Worm (Caenorhabditis elegans) whole organism, young adult: ENCODE results near the gene nhr-171.
"Not testable (repeated sequence)": the region's sequence is repeated elsewhere in the genome, so short reads cannot be mapped to it uniquely, and the experiment has no call there.

ENCODE experiments used
- B0336.3 ChIP-seq: fragments of 200-800 bp; sonication (Bioruptor generic); IDR thresholded peaks from 2 replicates; pipeline ENCODE4 v1.3.6; 2022; ENCODE audit warnings: missing genetic modification characterization, missing compliant biosample characterization
- F23B12.7 ChIP-seq: sonication (generic microtip); optimal IDR thresholded peaks from 2 replicates; lab custom pipeline; 2017; ENCODE audit warnings: missing genetic modification characterization, mild to moderate bottlenecking, missing compliant biosample characterization, antibody characterized with exemption, moderate library complexity; ENCODE audit not compliant: insufficient read depth
- F33H1.4 ChIP-seq: fragments of 200-800 bp; sonication (Bioruptor generic); IDR thresholded peaks from 2 replicates; pipeline ENCODE4 v1.3.6; 2022; ENCODE audit warnings: missing genetic modification reagents, missing genetic modification characterization, missing compliant biosample characterization
- K12H6.12 ChIP-seq: fragments of 200-800 bp; sonication (Bioruptor generic); optimal IDR thresholded peaks from 2 replicates; lab custom pipeline; 2018; ENCODE audit warnings: mild to moderate bottlenecking, missing genetic modification characterization, missing compliant biosample characterization
- T26A5.8 ChIP-seq: sonication (generic microtip); optimal IDR thresholded peaks from 2 replicates; lab custom pipeline; 2016; ENCODE audit warnings: missing genetic modification characterization, missing compliant biosample characterization
- Y67H2A.10 ChIP-seq: fragments of 200-800 bp; sonication (Bioruptor generic); conservative IDR thresholded peaks from 2 replicates; pipeline ENCODE4 v1.3.6; 2022; ENCODE audit warnings: missing genetic modification reagents, missing genetic modification characterization, missing compliant biosample characterization
- ZK185.1 ChIP-seq: sonication (generic microtip); optimal IDR thresholded peaks from 2 replicates; lab custom pipeline; 2016; ENCODE audit warnings: mild to moderate bottlenecking, missing genetic modification characterization, missing compliant biosample characterization; ENCODE audit not compliant: poor library complexity, severe bottlenecking
- ama-1 ChIP-seq, 3 experiments: fragments of 150-350 bp in 1 of 3; sonication (generic microtip) in 2 of 3; optimal IDR thresholded peaks; 2 replicates each; lab custom pipeline; 2014 to 2018; ENCODE audit warnings: missing biosample characterization in 2 of 3, missing genetic modification characterization in 2 of 3, missing genetic modification reagents in 2 of 3
- athp-1 ChIP-seq: sonication (generic microtip); optimal IDR thresholded peaks from 2 replicates; lab custom pipeline; 2017; ENCODE audit warnings: mild to moderate bottlenecking, missing genetic modification characterization, missing compliant biosample characterization
- attf-3 ChIP-seq: fragments of 200-800 bp; sonication (Bioruptor generic); conservative IDR thresholded peaks from 2 replicates; pipeline ENCODE4 v1.3.6; 2022; ENCODE audit warnings: missing genetic modification reagents, missing genetic modification characterization, missing compliant biosample characterization
- bed-2 ChIP-seq: fragments of 200-800 bp; sonication (Bioruptor generic); IDR thresholded peaks from 2 replicates; pipeline ENCODE4 v1.3.6; 2022; ENCODE audit warnings: missing genetic modification reagents, missing genetic modification characterization, missing compliant biosample characterization
- cebp-2 ChIP-seq: fragments of 200-800 bp; sonication (Bioruptor generic); IDR thresholded peaks from 2 replicates; pipeline ENCODE4 v1.3.6; 2022; ENCODE audit warnings: missing genetic modification characterization, missing compliant biosample characterization
- ceh-100 ChIP-seq: fragments of 200-800 bp; sonication (Bioruptor generic); IDR thresholded peaks from 2 replicates; pipeline ENCODE4 v1.3.6; 2022; ENCODE audit warnings: missing genetic modification reagents, missing genetic modification characterization, missing compliant biosample characterization
- ceh-27 ChIP-seq: fragments of 200-800 bp; sonication (Bioruptor generic); optimal IDR thresholded peaks from 2 replicates; lab custom pipeline; 2018; ENCODE audit warnings: mild to moderate bottlenecking, missing genetic modification characterization, moderate library complexity, missing compliant biosample characterization
- ceh-79 ChIP-seq: sonication (generic microtip); optimal IDR thresholded peaks from 2 replicates; lab custom pipeline; 2017; ENCODE audit warnings: mild to moderate bottlenecking, missing genetic modification characterization, missing compliant biosample characterization
- ceh-91 ChIP-seq: fragments of 200-800 bp; sonication (Bioruptor generic); IDR thresholded peaks from 2 replicates; pipeline ENCODE4 v1.3.6; 2022; ENCODE audit warnings: missing genetic modification reagents, missing genetic modification characterization, missing compliant biosample characterization
- chd-7 ChIP-seq: sonication (generic microtip); optimal IDR thresholded peaks from 2 replicates; lab custom pipeline; 2016; ENCODE audit warnings: mild to moderate bottlenecking, missing genetic modification characterization, moderate library complexity, missing compliant biosample characterization
- die-1 ChIP-seq: sonication (generic microtip); optimal IDR thresholded peaks from 2 replicates; lab custom pipeline; 2016; ENCODE audit warnings: missing genotype, mild to moderate bottlenecking, missing genetic modification characterization, missing compliant biosample characterization
- dpff-1 ChIP-seq: sonication (generic microtip); optimal IDR thresholded peaks from 2 replicates; lab custom pipeline; 2017; ENCODE audit warnings: mild to moderate bottlenecking, missing genetic modification characterization, missing compliant biosample characterization
- efl-1 ChIP-seq: fragments of 150-350 bp; optimal IDR thresholded peaks from 2 replicates; lab custom pipeline; 2014; ENCODE audit warnings: missing biosample characterization, missing genetic modification reagents, missing genetic modification characterization
- egl-44 ChIP-seq: fragments of 200-800 bp; sonication (Bioruptor generic); IDR thresholded peaks from 2 replicates; pipeline ENCODE4 v1.3.6; 2022; ENCODE audit warnings: missing genetic modification reagents, missing genetic modification characterization, missing compliant biosample characterization
- egrh-3 ChIP-seq: fragments of 200-800 bp; sonication (Bioruptor generic); IDR thresholded peaks from 2 replicates; pipeline ENCODE4 v1.3.6; 2022; ENCODE audit warnings: missing genetic modification reagents, missing genetic modification characterization, missing compliant biosample characterization
- ekl-4 ChIP-seq: fragments of 200-800 bp; sonication (Bioruptor generic); IDR thresholded peaks from 2 replicates; pipeline ENCODE4 v1.3.6; 2022; ENCODE audit warnings: missing genetic modification reagents, missing genetic modification characterization, missing compliant biosample characterization
- let-526 ChIP-seq: fragments of 200-800 bp; sonication (Bioruptor generic); IDR thresholded peaks from 2 replicates; pipeline ENCODE4 v1.3.6; 2022; ENCODE audit warnings: missing genetic modification reagents, missing genetic modification characterization, missing compliant biosample characterization
- lin-40 ChIP-seq: sonication (generic microtip); optimal IDR thresholded peaks from 2 replicates; lab custom pipeline; 2016; ENCODE audit warnings: missing genetic modification characterization, mild to moderate bottlenecking, missing compliant biosample characterization, missing genotype, missing genetic modification reagents
- madf-6 ChIP-seq: fragments of 200-800 bp; sonication (Bioruptor generic); IDR thresholded peaks from 2 replicates; pipeline ENCODE4 v1.3.6; 2022; ENCODE audit warnings: missing genetic modification reagents, missing genetic modification characterization, missing compliant biosample characterization
- madf-8 ChIP-seq: fragments of 200-800 bp; sonication (Bioruptor generic); conservative IDR thresholded peaks from 2 replicates; pipeline ENCODE4 v1.3.6; 2022; ENCODE audit warnings: missing genetic modification reagents, missing genetic modification characterization, missing compliant biosample characterization
- mcd-1 ChIP-seq: fragments of 200-800 bp; sonication (Bioruptor generic); IDR thresholded peaks from 2 replicates; pipeline ENCODE4 v1.3.6; 2022; ENCODE audit warnings: missing genetic modification reagents, missing genetic modification characterization, missing compliant biosample characterization
- nhr-80 ChIP-seq: sonication (generic microtip); optimal IDR thresholded peaks from 2 replicates; lab custom pipeline; 2016; ENCODE audit warnings: missing genetic modification characterization, missing compliant biosample characterization
- nhr-90 ChIP-seq: sonication (generic microtip); optimal IDR thresholded peaks from 2 replicates; lab custom pipeline; 2016; ENCODE audit warnings: missing genotype, mild to moderate bottlenecking, missing genetic modification characterization, missing compliant biosample characterization
- pbrm-1 ChIP-seq: fragments of 200-800 bp; sonication (Bioruptor generic); IDR thresholded peaks from 2 replicates; pipeline ENCODE4 v1.3.6; 2022; ENCODE audit warnings: missing genetic modification reagents, missing genetic modification characterization, missing compliant biosample characterization
- rcor-1 ChIP-seq: fragments of 200-800 bp; sonication (Bioruptor generic); IDR thresholded peaks from 2 replicates; pipeline ENCODE4 v1.3.6; 2022; ENCODE audit warnings: missing genetic modification reagents, missing genetic modification characterization, missing compliant biosample characterization
- sea-2 ChIP-seq: fragments of 200-800 bp; sonication (Bioruptor generic); IDR thresholded peaks from 2 replicates; pipeline ENCODE4 v1.3.6; 2022; ENCODE audit warnings: missing genetic modification characterization, missing compliant biosample characterization
- snpc-1.1 ChIP-seq: sonication (generic microtip); optimal IDR thresholded peaks from 2 replicates; lab custom pipeline; 2017; ENCODE audit warnings: missing genetic modification characterization, mild to moderate bottlenecking, missing compliant biosample characterization, antibody characterized with exemption, moderate library complexity, missing genotype, missing genetic modification reagents; ENCODE audit not compliant: insufficient read depth
- snpc-3.4 ChIP-seq: sonication (generic microtip); optimal IDR thresholded peaks from 2 replicates; lab custom pipeline; 2017; ENCODE audit warnings: missing genetic modification characterization, mild to moderate bottlenecking, missing compliant biosample characterization, antibody characterized with exemption, moderate library complexity, missing genotype, missing genetic modification reagents
- snpc-4 ChIP-seq, 5 experiments: fragments of 150-350 bp in 1 of 5; sonication (generic microtip) in 4 of 5; optimal IDR thresholded peaks; 2 replicates each; lab custom pipeline; 2014 to 2018; ENCODE audit warnings: missing genetic modification characterization in 5 of 5, missing biosample characterization in 3 of 5, antibody characterized with exemption in 2 of 5, mild to moderate bottlenecking in 2 of 5, missing compliant biosample characterization in 2 of 5, missing genotype in 2 of 5, moderate library complexity in 2 of 5, missing genetic modification reagents in 1 of 5
- sptf-2 ChIP-seq: fragments of 200-800 bp; sonication (Bioruptor generic); optimal IDR thresholded peaks from 2 replicates; lab custom pipeline; 2018; ENCODE audit warnings: mild to moderate bottlenecking, missing genetic modification characterization, missing compliant biosample characterization
- tlf-1 ChIP-seq: fragments of 200-800 bp; sonication (Bioruptor generic); optimal IDR thresholded peaks from 2 replicates; lab custom pipeline; 2018; ENCODE audit warnings: mild to moderate bottlenecking, missing genetic modification characterization, missing compliant biosample characterization
- unc-62 ChIP-seq: fragments of 150-350 bp; optimal IDR thresholded peaks from 2 replicates; lab custom pipeline; 2014; ENCODE audit warnings: missing biosample characterization, missing genetic modification reagents, missing genetic modification characterization
- xnd-1 ChIP-seq: sonication (generic microtip); optimal IDR thresholded peaks from 2 replicates; lab custom pipeline; 2016; ENCODE audit warnings: missing genotype, missing genetic modification reagents, missing genetic modification characterization, missing compliant biosample characterization
- ztf-18 ChIP-seq: sonication (generic microtip); optimal IDR thresholded peaks from 2 replicates; lab custom pipeline; 2016; ENCODE audit warnings: missing genotype, mild to moderate bottlenecking, missing genetic modification characterization, missing compliant biosample characterization
- ztf-22 ChIP-seq: fragments of 200-800 bp; sonication (Bioruptor generic); optimal IDR thresholded peaks from 2 replicates; lab custom pipeline; 2018; ENCODE audit warnings: mild to moderate bottlenecking, missing genetic modification characterization, moderate library complexity, missing compliant biosample characterization
- ztf-3 ChIP-seq: fragments of 200-800 bp; sonication (Bioruptor generic); optimal IDR thresholded peaks from 2 replicates; lab custom pipeline; 2018; ENCODE audit warnings: mild to moderate bottlenecking, missing genetic modification characterization, missing compliant biosample characterization

The nhr-171 gene

DNA sequence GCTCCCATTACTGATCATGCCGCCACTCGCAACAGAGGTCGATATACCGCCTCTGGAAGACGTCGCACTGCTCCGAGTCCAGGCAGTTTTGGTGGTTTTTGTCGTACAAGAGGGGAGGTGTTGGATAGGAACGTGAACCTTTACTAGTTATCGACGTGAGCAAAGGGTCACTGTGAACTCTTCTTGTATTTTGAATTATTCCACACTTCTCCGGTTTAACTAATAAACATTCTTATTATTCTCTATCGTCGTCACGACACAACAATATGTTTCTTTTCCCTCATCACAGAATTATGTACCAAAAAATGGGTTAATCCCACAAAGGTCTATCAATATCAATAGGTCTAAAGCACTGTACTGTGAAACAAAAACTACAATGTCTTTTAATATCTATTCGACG lies at the start of gene nhr-171:
TSS of gene nhr-171 (plus strand) at position 301 of the 400 bp plus-strand sequence.
- TF ChIP-seq ZK185.1 (tag; lab: Kevin White, UChicago); ztf-18 (tag; lab: Kevin White, UChicago); egl-44 (GFP tag; lab: Robert Waterston, UW): not testable (repeated sequence)

ce11 chrV:7464696-7465095 lies 46.9 kb upstream of the nhr-171 start, which contains the start of gene srh-89:
Gene srh-89 (minus strand): TSS chrV:7464796.
- TF ChIP-seq sea-2 (no peak), snpc-1.1 (tag; lab: Kevin White, UChicago) (no peak), ztf-3 (no peak), nhr-90 (no peak), dpff-1 (tag; lab: Kevin White, UChicago) (no peak), unc-62 (no peak), let-526 (no peak)
- TF ChIP-seq, all 124 proteins: peak for 0

ce11 chrV:7465509-7465908 lies 46.1 kb upstream of the nhr-171 start, which contains the start of gene F25E5.1:
Gene F25E5.1 (plus strand): TSS chrV:7465884.
- peak; percentile 50 for TF ChIP-seq ZK185.1 (tag; lab: Kevin White, UChicago)
- TF ChIP-seq T26A5.8 (tag; lab: Kevin White, UChicago) = no peak
- TF ChIP-seq ceh-27 (GFP tag; lab: Kevin White, UChicago) = peak; percentile 65
- no peak for TF ChIP-seq cebp-2
- TF ChIP-seq rcor-1 (GFP tag; lab: Robert Waterston, UW) = 0 out of 2 replicates have a peak, but pooled peaks have one; percentile 32
- no peak for TF ChIP-seq snpc-3.4
- no peak for TF ChIP-seq lin-40 (tag; lab: Kevin White, UChicago)
- no peak for TF ChIP-seq F33H1.4 (GFP tag; lab: Robert Waterston, UW)
- 0 out of 2 replicates have a peak, but pooled peaks have one; percentile 27 for TF ChIP-seq ekl-4 (GFP tag; lab: Robert Waterston, UW)
- peak; percentile 10 for TF ChIP-seq K12H6.12 (tag; lab: Kevin White, UChicago)
- TF ChIP-seq mcd-1 (GFP tag; lab: Robert Waterston, UW) = no peak
- TF ChIP-seq egrh-3 (GFP tag; lab: Robert Waterston, UW) = 0 out of 2 replicates have a peak, but pooled peaks have one; percentile 34
- no peak for TF ChIP-seq ceh-79 (tag; lab: Kevin White, UChicago)
- no peak for TF ChIP-seq Y67H2A.10
- TF ChIP-seq bed-2 (GFP tag; lab: Robert Waterston, UW) = 0 out of 2 replicates have a peak, but pooled peaks have one; percentile 67
- peak; percentile 67 for TF ChIP-seq efl-1 (GFP tag; lab: Kevin White, UChicago)
- TF ChIP-seq die-1 (tag; lab: Kevin White, UChicago) = no peak
- TF ChIP-seq xnd-1 = peak; percentile 15
- TF ChIP-seq ama-1 (optimal IDR thresholded peaks at IDR 0.05; lab: Kevin White, UChicago) = no peak
- no peak for TF ChIP-seq ama-1 (GFP tag; optimal IDR thresholded peaks at IDR 0.05; lab: Kevin White, UChicago)
- TF ChIP-seq F23B12.7 = no peak
- peak; percentile 61 for TF ChIP-seq athp-1 (tag; lab: Kevin White, UChicago)
- TF ChIP-seq madf-8 (GFP tag; lab: Robert Waterston, UW) = peak; percentile 46
- peak; percentile 68; the same call in 1 of the 2 replicates for TF ChIP-seq pbrm-1
- TF ChIP-seq snpc-4 (GFP tag; optimal IDR thresholded peaks at IDR 0.05; lab: Kevin White, UChicago) = no peak
- TF ChIP-seq snpc-4 (tag; optimal IDR thresholded peaks at IDR 0.05; lab: Kevin White, UChicago) = peak in 1 of 4 experiments; percentile 43
- TF ChIP-seq ztf-22 (GFP tag; lab: Kevin White, UChicago) = no peak
- TF ChIP-seq ceh-91 = no peak
- TF ChIP-seq nhr-90 = no peak
- no peak for TF ChIP-seq tlf-1 (GFP tag; lab: Kevin White, UChicago)
- TF ChIP-seq attf-3 = 0 out of 2 replicates have a peak, but pooled peaks have one; percentile 15
- TF ChIP-seq madf-6 (GFP tag; lab: Robert Waterston, UW) = no peak; the same call in 1 of the 2 replicates
- TF ChIP-seq ceh-100 (GFP tag; lab: Robert Waterston, UW) = 0 out of 2 replicates have a peak, but pooled peaks have one; percentile 27
- peak; percentile 49 for TF ChIP-seq ztf-18 (tag; lab: Kevin White, UChicago)
- peak; percentile 60 for TF ChIP-seq nhr-80 (tag; lab: Kevin White, UChicago)
- no peak for TF ChIP-seq B0336.3 (GFP tag; lab: Robert Waterston, UW)
- TF ChIP-seq chd-7 (tag; lab: Kevin White, UChicago) = no peak
- no peak for TF ChIP-seq sptf-2 (GFP tag; lab: Kevin White, UChicago)
